Fruit fly (Drosophila melanogaster): ENCODE data around the gene CG43330.
A peak's percentile ranks its signal among the peaks of the same experiment; 100 is the strongest.

CG43330 gene

DNA sequence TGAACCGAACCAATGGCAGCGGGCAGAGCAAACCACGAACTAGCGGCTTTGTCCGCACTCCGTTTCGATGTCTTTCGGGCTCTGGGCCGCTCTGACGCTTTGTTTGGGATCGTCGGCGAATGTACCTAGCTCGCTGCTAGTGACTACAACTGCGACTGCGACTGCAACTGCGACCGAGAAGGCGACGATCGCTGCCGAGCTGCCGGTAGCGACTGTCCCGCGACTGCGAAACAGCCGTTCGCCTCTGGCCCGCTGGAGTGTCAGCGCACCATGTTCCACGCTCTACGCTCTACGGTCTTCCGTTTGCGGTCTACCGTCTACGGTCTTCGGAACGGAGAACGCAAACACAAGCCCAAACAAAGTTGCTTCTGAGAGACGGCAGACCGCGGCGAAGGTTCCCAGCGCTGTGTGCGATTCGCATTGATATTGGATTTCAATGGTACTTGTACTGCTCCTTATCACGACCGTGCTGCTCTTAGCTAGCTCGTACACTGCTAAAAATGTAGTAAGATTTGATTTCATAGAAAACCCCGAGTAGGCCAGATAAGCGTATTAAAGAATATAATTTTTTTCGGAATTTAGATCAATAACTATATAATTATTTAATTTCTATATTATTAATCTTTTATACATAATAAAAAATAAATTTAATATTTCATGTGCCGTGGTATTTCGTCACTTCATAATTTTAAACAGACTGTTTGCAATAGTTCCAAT is 43.1 kb downstream of the CG43330 start, which contains the start of gene laza:
Gene laza, minus strand, starts transcription at position 214 of the 717 bp plus-strand sequence.
- peak; percentile 4 for TF ChIP-seq Dif (GFP tag; optimal IDR thresholded peaks at IDR 0.05; ENCODE audit: partially characterized antibody)
- peak; percentile 19 for TF ChIP-seq Vsx2 (GFP tag; optimal IDR thresholded peaks at IDR 0.05; ENCODE audit: partially characterized antibody)
- no peak for TF ChIP-seq jim (GFP tag; optimal IDR thresholded peaks at IDR 0.05)
- peak; percentile 2 for TF ChIP-seq h (GFP tag; optimal IDR thresholded peaks at IDR 0.05)

DNA sequence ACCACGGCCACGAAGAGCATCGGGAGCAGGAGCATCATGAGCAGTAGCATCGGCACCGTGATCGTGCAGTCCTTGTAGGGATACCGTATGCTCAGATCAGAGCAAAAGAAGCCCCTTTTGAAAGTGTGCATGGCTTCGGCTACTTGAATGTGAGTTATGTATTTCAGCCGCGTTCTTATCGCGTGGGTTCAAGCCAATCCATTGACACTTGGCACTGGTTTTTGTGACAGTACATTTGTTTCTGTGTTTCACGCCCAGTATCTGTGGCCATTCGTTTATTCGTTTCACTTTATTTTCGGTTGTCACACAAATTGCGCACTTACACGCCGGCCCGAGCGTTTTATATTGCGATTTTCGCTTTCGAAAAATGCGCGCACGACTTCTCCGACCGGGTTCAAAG is 43.8 kb downstream of the CG43330 start:
- TF ChIP-seq Myc (optimal IDR thresholded peaks at IDR 0.05) (no peak), sv (GFP tag; optimal IDR thresholded peaks at IDR 0.05) (no peak), OdsH (GFP tag; optimal IDR thresholded peaks at IDR 0.05) (no peak), usp (GFP tag; optimal IDR thresholded peaks at IDR 0.05) (no peak), Jra (GFP tag; optimal IDR thresholded peaks at IDR 0.05) (no peak), brk (GFP tag; optimal IDR thresholded peaks at IDR 0.05) (no peak), Abd-B (GFP tag; optimal IDR thresholded peaks at IDR 0.05) (no peak), Hr83 (GFP tag; optimal IDR thresholded peaks at IDR 0.05; ENCODE audit: poor library complexity, severe bottlenecking) (no peak), CrebA (GFP tag; optimal IDR thresholded peaks at IDR 0.05; ENCODE audit: borderline replicate concordance) (no peak), HLH106 (tag; optimal IDR thresholded peaks at IDR 0.05) (no peak), Mio (GFP tag; optimal IDR thresholded peaks at IDR 0.05) (no peak), psq (GFP tag; optimal IDR thresholded peaks at IDR 0.05) (no peak), Dfd (GFP tag; optimal IDR thresholded peaks at IDR 0.05) (no peak), CG32264 (GFP tag; optimal IDR thresholded peaks at IDR 0.05) (no peak), h (GFP tag; optimal IDR thresholded peaks at IDR 0.05) (no peak), pan (optimal IDR thresholded peaks at IDR 0.05) (no peak), CG9705 (GFP tag; optimal IDR thresholded peaks at IDR 0.05) (no peak), Sp1 (GFP tag; optimal IDR thresholded peaks at IDR 0.05) (no peak), rgr (GFP tag; optimal IDR thresholded peaks at IDR 0.05) (no peak), GATAd (GFP tag; optimal IDR thresholded peaks at IDR 0.05) (no peak)

DNA sequence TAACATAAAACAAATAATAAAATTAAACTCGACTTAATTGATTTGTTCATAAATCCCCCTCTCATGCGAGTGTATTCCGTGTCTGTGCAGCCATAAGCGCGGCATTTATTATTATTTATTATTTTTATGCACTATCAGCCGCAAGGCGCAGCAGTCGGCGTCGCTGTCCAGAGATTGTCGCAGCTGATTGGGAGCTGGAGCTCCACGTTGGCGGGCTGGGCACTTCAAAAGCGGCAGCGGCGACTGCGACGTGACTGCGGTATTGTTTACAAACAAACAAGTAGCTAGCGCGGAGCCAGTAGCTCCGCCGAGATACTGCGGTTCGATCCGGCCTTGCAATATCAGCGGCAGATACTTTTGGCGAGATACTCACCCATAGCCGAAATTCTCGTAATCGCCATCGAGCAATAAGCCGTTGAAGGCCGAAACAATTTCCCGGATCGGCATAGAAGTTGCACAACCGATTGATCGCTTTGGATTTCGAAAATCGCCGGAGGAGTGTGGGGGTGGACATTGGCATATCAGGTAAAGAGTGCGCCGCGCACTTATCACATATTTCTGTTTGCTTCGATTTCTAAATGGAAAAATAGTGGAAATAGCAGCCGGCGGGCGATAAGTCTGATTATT is 45.2 kb downstream of the CG43330 start:
- TF ChIP-seq pan (optimal IDR thresholded peaks at IDR 0.05) (no peak), Myc (optimal IDR thresholded peaks at IDR 0.05) (no peak), br (GFP tag; optimal IDR thresholded peaks at IDR 0.05) (no peak), rgr (GFP tag; optimal IDR thresholded peaks at IDR 0.05) (no peak), usp (GFP tag; optimal IDR thresholded peaks at IDR 0.05) (no peak), dsf (GFP tag; optimal IDR thresholded peaks at IDR 0.05; ENCODE audit: borderline replicate concordance) (no peak), psq (GFP tag; optimal IDR thresholded peaks at IDR 0.05) (no peak)

DNA sequence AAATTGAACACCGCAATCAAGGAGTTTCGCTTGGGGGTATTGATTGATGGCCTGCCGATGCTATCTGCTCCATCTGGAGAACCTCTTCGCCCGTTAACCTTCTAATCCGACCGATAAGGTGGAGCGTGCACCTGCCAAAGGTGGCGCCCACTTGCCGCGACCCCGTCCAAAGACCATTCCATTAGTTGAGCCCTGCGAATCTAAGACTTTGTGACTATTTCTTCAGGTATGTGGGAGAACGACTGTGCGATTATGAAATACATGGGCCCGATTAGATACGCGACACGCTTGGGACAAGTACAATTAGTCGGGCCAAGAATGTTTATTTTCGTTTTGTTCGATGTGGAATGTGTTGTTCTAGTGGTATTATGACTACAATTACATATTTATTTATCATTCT is 46.0 kb downstream of the CG43330 start:
- TF ChIP-seq Vsx2 (GFP tag; optimal IDR thresholded peaks at IDR 0.05; ENCODE audit: partially characterized antibody): no peak
- TF ChIP-seq lola (GFP tag; optimal IDR thresholded peaks at IDR 0.05): no peak
- TF ChIP-seq Myc (optimal IDR thresholded peaks at IDR 0.05): no peak
- TF ChIP-seq brk (GFP tag; optimal IDR thresholded peaks at IDR 0.05): no peak
- TF ChIP-seq br (GFP tag; optimal IDR thresholded peaks at IDR 0.05): no peak
- no peak for TF ChIP-seq Jra (GFP tag; optimal IDR thresholded peaks at IDR 0.05)
- no peak for TF ChIP-seq GATAd (GFP tag; optimal IDR thresholded peaks at IDR 0.05)
- no peak for TF ChIP-seq tai (GFP tag; optimal IDR thresholded peaks at IDR 0.05)
- no peak for TF ChIP-seq CG9705 (GFP tag; optimal IDR thresholded peaks at IDR 0.05)
- no peak for TF ChIP-seq Abd-B (GFP tag; optimal IDR thresholded peaks at IDR 0.05)
- TF ChIP-seq psq (GFP tag; optimal IDR thresholded peaks at IDR 0.05): no peak
- no peak for TF ChIP-seq foxo (GFP tag; optimal IDR thresholded peaks at IDR 0.05)
- no peak for TF ChIP-seq ey (GFP tag; optimal IDR thresholded peaks at IDR 0.05)
- TF ChIP-seq pan (optimal IDR thresholded peaks at IDR 0.05): no peak
- no peak for TF ChIP-seq CG32264 (GFP tag; optimal IDR thresholded peaks at IDR 0.05)
- no peak for TF ChIP-seq N (GFP tag; optimal IDR thresholded peaks at IDR 0.05)
- TF ChIP-seq Hr78 (GFP tag; optimal IDR thresholded peaks at IDR 0.05): no peak
- TF ChIP-seq jim (GFP tag; optimal IDR thresholded peaks at IDR 0.05): no peak

All from whole organism, wandering third instar larva.